Fruit fly (Drosophila melanogaster) whole organism, adult: Measurements from ENCODE around the gene CG42674.

Source experiments
- CG11617 ChIP-seq: fragments of 200-800 bp; sonication (Bioruptor generic); optimal IDR thresholded peaks from 2 replicates; lab custom pipeline; 2017; ENCODE audit warnings: mild to moderate bottlenecking, missing biosample characterization, missing genetic modification reagents, missing genetic modification characterization
- CG12768 ChIP-seq: fragments of 200-800 bp; sonication (Bioruptor generic); optimal IDR thresholded peaks from 2 replicates; lab custom pipeline; 2017; ENCODE audit warnings: missing biosample characterization, missing genetic modification characterization, mild to moderate bottlenecking, moderate library complexity, missing genetic modification reagents
- CG14711 ChIP-seq: fragments of 200-800 bp; sonication (Bioruptor generic); optimal IDR thresholded peaks from 2 replicates; lab custom pipeline; 2018; ENCODE audit warnings: missing biosample characterization, mild to moderate bottlenecking, missing genetic modification characterization, moderate library complexity
- CG5204 ChIP-seq: fragments of 200-800 bp; sonication (Bioruptor generic); optimal IDR thresholded peaks from 2 replicates; lab custom pipeline; 2016; ENCODE audit warnings: missing biosample characterization, missing genetic modification characterization
- Clk ChIP-seq: fragments of 200-800 bp; sonication (Bioruptor generic); optimal IDR thresholded peaks from 2 replicates; lab custom pipeline; 2017; ENCODE audit warnings: missing biosample characterization, missing genetic modification characterization
- bab1 ChIP-seq: fragments of 200-800 bp; sonication (Bioruptor generic); optimal IDR thresholded peaks from 3 replicates; lab custom pipeline; 2019; ENCODE audit warnings: missing biosample characterization, mild to moderate bottlenecking, missing genetic modification characterization, moderate library complexity
- cnc ChIP-seq, 2 experiments: fragments of >200 bp; optimal IDR thresholded peaks; 2 replicates each; lab custom pipeline; 2017
- kay ChIP-seq: fragments of 200-800 bp; sonication (Bioruptor generic); peaks from one replicate; lab custom pipeline; 2016; ENCODE audit warnings: missing biosample characterization, missing genetic modification characterization, borderline replicate concordance
- ovo ChIP-seq: fragments of 200-800 bp; sonication (Bioruptor generic); optimal IDR thresholded peaks from 2 replicates; lab custom pipeline; 2016; ENCODE audit warnings: missing biosample characterization, missing genetic modification characterization
- pad ChIP-seq: fragments of 200-800 bp; sonication (Bioruptor generic); optimal IDR thresholded peaks from 3 replicates; lab custom pipeline; 2017; ENCODE audit warnings: missing biosample characterization, missing genetic modification characterization, mild to moderate bottlenecking, moderate library complexity, missing genetic modification reagents

DNA sequence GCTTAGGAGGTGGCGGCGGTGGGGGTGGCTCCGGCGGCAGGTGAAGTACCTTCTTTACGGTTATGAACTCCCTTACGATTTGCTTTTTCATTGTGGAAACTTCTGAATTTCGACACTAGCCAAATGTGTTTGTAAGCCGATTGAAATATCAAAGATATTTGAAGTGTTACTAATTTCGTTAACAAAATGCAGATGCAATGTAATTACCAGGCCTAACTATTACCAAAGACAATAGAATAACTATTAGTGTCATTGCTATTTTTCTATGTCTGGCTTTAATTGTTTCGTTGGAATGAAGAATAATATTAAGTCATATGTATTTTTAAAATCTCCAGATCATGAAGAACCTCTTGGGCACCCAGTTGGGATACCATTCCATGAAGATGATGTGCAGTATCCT is 64.9 kb downstream of the CG42674 start, which contains the start of gene CG7335:
- no peak for TF ChIP-seq Clk (GFP tag; lab: Kevin White, UChicago)
- TF ChIP-seq CG12768 (GFP tag; lab: Kevin White, UChicago): no peak
- no peak for TF ChIP-seq CG11617 (GFP tag; lab: Kevin White, UChicago)
- no peak for TF ChIP-seq CG5204
- no peak for TF ChIP-seq kay (GFP tag; lab: Kevin White, UChicago)
- no peak for TF ChIP-seq CG14711
- TF ChIP-seq cnc (optimal IDR thresholded peaks at IDR 0.05; lab: Kevin White, UChicago): no peak
- TF ChIP-seq pad (GFP tag; lab: Kevin White, UChicago): no peak
- TF ChIP-seq bab1 (GFP tag; lab: Kevin White, UChicago): no peak
- TF ChIP-seq ovo: no peak
